Worm (Caenorhabditis elegans) whole organism, L3 larva: Measurements from ENCODE around the gene B0554.5.

ENCODE experiments used
- R02D3.7 ChIP-seq: fragments of 150-350 bp; optimal IDR thresholded peaks from 2 replicates; lab custom pipeline; 2014; ENCODE audit warnings: missing biosample characterization, missing genetic modification characterization
- ZK546.5 ChIP-seq: sonication (generic microtip); optimal IDR thresholded peaks from 2 replicates; lab custom pipeline; 2017; ENCODE audit warnings: missing biosample characterization, missing genetic modification characterization
- aly-2 ChIP-seq: fragments of 150-350 bp; optimal IDR thresholded peaks from 2 replicates; lab custom pipeline; 2014; ENCODE audit warnings: missing biosample characterization, missing genetic modification characterization
- ceh-16 ChIP-seq: sonication (generic microtip); optimal IDR thresholded peaks from 2 replicates; lab custom pipeline; 2017; ENCODE audit warnings: missing biosample characterization, missing genetic modification characterization
- ceh-28 ChIP-seq: fragments of 150-350 bp; optimal IDR thresholded peaks from 2 replicates; lab custom pipeline; 2014; ENCODE audit warnings: missing biosample characterization, missing genetic modification reagents, missing genetic modification characterization
- ceh-82 ChIP-seq: fragments of 150-350 bp; optimal IDR thresholded peaks from 2 replicates; lab custom pipeline; 2014; ENCODE audit warnings: missing biosample characterization, missing genetic modification characterization
- ceh-9 ChIP-seq: sonication (generic microtip); optimal IDR thresholded peaks from 2 replicates; lab custom pipeline; 2018; ENCODE audit warnings: missing biosample characterization, missing genetic modification characterization
- daf-12 ChIP-seq: fragments of 150-350 bp; optimal IDR thresholded peaks from 2 replicates; lab custom pipeline; 2014; ENCODE audit warnings: missing biosample characterization, missing genetic modification reagents, missing genetic modification characterization
- egl-27 ChIP-seq: sonication (generic microtip); optimal IDR thresholded peaks from 4 replicates; lab custom pipeline; 2017; ENCODE audit warnings: missing biosample characterization, missing genetic modification reagents, missing genetic modification characterization
- elt-2 ChIP-seq: sonication (generic microtip); optimal IDR thresholded peaks from 2 replicates; lab custom pipeline; 2016; ENCODE audit warnings: missing genetic modification reagents, mild to moderate bottlenecking, missing genetic modification characterization, missing compliant biosample characterization
- elt-3 ChIP-seq, 3 experiments: fragments of 150-350 bp in 1 of 3; sonication (generic microtip) in 2 of 3; optimal IDR thresholded peaks; 2 replicates in 2 of 3; 4 replicates in 1 of 3; lab custom pipeline; 2014 to 2017; ENCODE audit warnings: missing biosample characterization in 3 of 3, missing genetic modification characterization in 3 of 3
- fkh-2 ChIP-seq: fragments of 150-350 bp; optimal IDR thresholded peaks from 2 replicates; lab custom pipeline; 2014; ENCODE audit warnings: missing biosample characterization, missing genetic modification reagents, missing genetic modification characterization
- fos-1 ChIP-seq: fragments of 150-350 bp; optimal IDR thresholded peaks from 2 replicates; lab custom pipeline; 2014; ENCODE audit warnings: missing biosample characterization, missing genetic modification characterization
- jun-1 ChIP-seq: fragments of 150-350 bp; optimal IDR thresholded peaks from 2 replicates; lab custom pipeline; 2014; ENCODE audit warnings: missing biosample characterization, missing genetic modification reagents, missing genetic modification characterization
- lin-15B ChIP-seq: fragments of 150-350 bp; optimal IDR thresholded peaks from 2 replicates; lab custom pipeline; 2014; ENCODE audit warnings: missing biosample characterization, missing genetic modification characterization
- lin-39 ChIP-seq: fragments of 150-350 bp; optimal IDR thresholded peaks from 2 replicates; lab custom pipeline; 2018; ENCODE audit warnings: missing biosample characterization, missing genetic modification reagents, missing genetic modification characterization
- lsy-12 ChIP-seq: sonication (generic microtip); optimal IDR thresholded peaks from 2 replicates; lab custom pipeline; 2016; ENCODE audit warnings: mild to moderate bottlenecking, missing genetic modification characterization, missing compliant biosample characterization
- mdl-1 ChIP-seq: fragments of 150-350 bp; optimal IDR thresholded peaks from 2 replicates; lab custom pipeline; 2014; ENCODE audit warnings: missing biosample characterization, missing genetic modification characterization
- nhr-11 ChIP-seq: fragments of 150-350 bp; optimal IDR thresholded peaks from 2 replicates; lab custom pipeline; 2014; ENCODE audit warnings: missing biosample characterization, missing genetic modification characterization
- nhr-23 ChIP-seq: fragments of 150-350 bp; optimal IDR thresholded peaks from 2 replicates; lab custom pipeline; 2014; ENCODE audit warnings: missing biosample characterization, missing genetic modification reagents, missing genetic modification characterization
- nhr-25 ChIP-seq: sonication (generic microtip); optimal IDR thresholded peaks from 2 replicates; lab custom pipeline; 2017; ENCODE audit warnings: missing biosample characterization, missing genetic modification characterization
- nhr-28 ChIP-seq: fragments of 150-350 bp; optimal IDR thresholded peaks from 2 replicates; lab custom pipeline; 2014; ENCODE audit warnings: missing biosample characterization, missing genetic modification characterization
- nhr-76 ChIP-seq: fragments of 150-350 bp; sonication (generic microtip); optimal IDR thresholded peaks from 5 replicates; lab custom pipeline; 2014; ENCODE audit warnings: missing biosample characterization, missing genetic modification characterization
- nhr-77 ChIP-seq: fragments of 150-350 bp; optimal IDR thresholded peaks from 2 replicates; lab custom pipeline; 2014; ENCODE audit warnings: missing biosample characterization, missing genetic modification characterization
- pha-4 ChIP-seq: fragments of 150-350 bp; optimal IDR thresholded peaks from 2 replicates; lab custom pipeline; 2014; ENCODE audit warnings: missing biosample characterization, missing genetic modification reagents, missing genetic modification characterization
- pqm-1 ChIP-seq: fragments of 150-350 bp; optimal IDR thresholded peaks from 2 replicates; lab custom pipeline; 2017; ENCODE audit warnings: missing biosample characterization, missing genetic modification characterization, inconsistent platforms
- sea-2 ChIP-seq: fragments of 150-350 bp; sonication (generic microtip); optimal IDR thresholded peaks from 4 replicates; lab custom pipeline; 2014; ENCODE audit warnings: missing biosample characterization, missing genetic modification reagents, missing genetic modification characterization
- skn-1 ChIP-seq: fragments of 150-350 bp; optimal IDR thresholded peaks from 2 replicates; lab custom pipeline; 2014; ENCODE audit warnings: missing biosample characterization, missing genetic modification characterization
- snpc-4 ChIP-seq: fragments of 150-350 bp; optimal IDR thresholded peaks from 2 replicates; lab custom pipeline; 2014; ENCODE audit warnings: missing biosample characterization, missing genetic modification characterization
- unc-39 ChIP-seq: sonication (generic microtip); optimal IDR thresholded peaks from 4 replicates; lab custom pipeline; 2017; ENCODE audit warnings: missing biosample characterization, missing genetic modification characterization
- ztf-11 ChIP-seq: fragments of 150-350 bp; optimal IDR thresholded peaks from 2 replicates; lab custom pipeline; 2014; ENCODE audit warnings: missing biosample characterization, missing genetic modification characterization
- ztf-4 ChIP-seq: fragments of 150-350 bp; optimal IDR thresholded peaks from 2 replicates; lab custom pipeline; 2014; ENCODE audit warnings: missing biosample characterization, missing genetic modification characterization

Gene B0554.5

ce11 chrV:468460-468859 is 44.2 kb downstream of the B0554.5 start, which contains the start of gene srbc-57:
Gene srbc-57, minus strand, starts transcription at chrV:468560.
- TF ChIP-seq nhr-25 (tag; lab: Kevin White, UChicago) (no peak), ZK546.5 (tag; lab: Kevin White, UChicago) (no peak), aly-2 (tag; lab: Kevin White, UChicago) (no peak), ztf-4 (tag; lab: Kevin White, UChicago) (no peak), skn-1 (tag; lab: Kevin White, UChicago) (no peak), ceh-82 (tag; lab: Kevin White, UChicago) (no peak), pqm-1 (tag; lab: Kevin White, UChicago) (no peak), nhr-76 (tag; lab: Kevin White, UChicago) (no peak), R02D3.7 (no peak), lsy-12 (tag; lab: Kevin White, UChicago) (no peak)

ce11 chrV:472589-472988 is 48.3 kb downstream of the B0554.5 start, which contains the start of gene srt-31:
Gene srt-31, plus strand, starts transcription at chrV:472889.
- TF ChIP-seq ceh-28 (no peak), nhr-28 (tag; lab: Kevin White, UChicago) (no peak), ceh-9 (tag; lab: Kevin White, UChicago) (no peak), mdl-1 (no peak), ztf-11 (tag; lab: Kevin White, UChicago) (no peak), nhr-77 (tag; lab: Kevin White, UChicago) (no peak), unc-39 (tag; lab: Kevin White, UChicago) (no peak), nhr-25 (tag; lab: Kevin White, UChicago) (no peak), nhr-11 (no peak)

ce11 chrV:474516-474915 is 50.3 kb downstream of the B0554.5 start, which contains the start of gene nhr-99:
Gene nhr-99, plus strand, starts transcription at chrV:474778.
- TF ChIP-seq unc-39 (tag; lab: Kevin White, UChicago): no peak
- no peak for TF ChIP-seq nhr-23 (tag; lab: Kevin White, UChicago)
- no peak for TF ChIP-seq ceh-28
- no peak for TF ChIP-seq nhr-11
- TF ChIP-seq fos-1: no peak
- peak; percentile 85 for TF ChIP-seq pqm-1 (tag; lab: Kevin White, UChicago)
- no peak for TF ChIP-seq snpc-4 (tag; lab: Kevin White, UChicago)
- TF ChIP-seq lin-39 (tag; lab: Kevin White, UChicago): no peak
- TF ChIP-seq lsy-12 (tag; lab: Kevin White, UChicago): no peak
- TF ChIP-seq pha-4: peak; percentile 38
- no peak for TF ChIP-seq elt-3 (tag; optimal IDR thresholded peaks at IDR 0.05; lab: Kevin White, UChicago)
- no peak for TF ChIP-seq daf-12 (tag; lab: Kevin White, UChicago)
- TF ChIP-seq sea-2 (GFP tag; lab: Kevin White, UChicago): no peak
- TF ChIP-seq ZK546.5 (tag; lab: Kevin White, UChicago): no peak
- TF ChIP-seq elt-2 (tag; lab: Kevin White, UChicago): peak; percentile 73
- peak; percentile 62 for TF ChIP-seq jun-1 (tag; lab: Kevin White, UChicago)
- no peak for TF ChIP-seq nhr-28 (tag; lab: Kevin White, UChicago)
- no peak for TF ChIP-seq fkh-2 (tag; lab: Kevin White, UChicago)
- no peak for TF ChIP-seq lin-15B (tag; lab: Kevin White, UChicago)
- TF ChIP-seq nhr-77 (tag; lab: Kevin White, UChicago): no peak
- TF ChIP-seq egl-27: no peak
- no peak for TF ChIP-seq ceh-16
